Fruit fly (Drosophila melanogaster): ENCODE results near the gene Ocho.

Ocho gene

dm6 chr3L:15006825-15007224 is 32.2 kb downstream of the Ocho start (continued):
- TF ChIP-seq CG34406 (GFP tag; optimal IDR thresholded peaks at IDR 0.05) (peak; percentile 67), CG6792 (GFP tag; optimal IDR thresholded peaks at IDR 0.05) (peak; percentile 88), Sox14 (GFP tag; optimal IDR thresholded peaks at IDR 0.05) (peak; percentile 77), CG4318 (GFP tag; optimal IDR thresholded peaks at IDR 0.05) (peak; percentile 63), spab (GFP tag; optimal IDR thresholded peaks at IDR 0.05) (peak; percentile 56), OdsH (GFP tag; optimal IDR thresholded peaks at IDR 0.05) (peak; percentile 80), Eip93F (GFP tag; optimal IDR thresholded peaks at IDR 0.05) (no peak), Lpt (GFP tag; optimal IDR thresholded peaks at IDR 0.05) (peak; percentile 74), lz (GFP tag; optimal IDR thresholded peaks at IDR 0.05) (peak; percentile 79), net (GFP tag; optimal IDR thresholded peaks at IDR 0.05) (peak; percentile 88), CG10669 (GFP tag; optimal IDR thresholded peaks at IDR 0.05) (peak; percentile 74), salr (GFP tag; optimal IDR thresholded peaks at IDR 0.05) (peak; percentile 50 to 65), achi (GFP tag; optimal IDR thresholded peaks at IDR 0.05) (peak; percentile 83), Eip78C (GFP tag) (peak; percentile 97), CG6808 (GFP tag; optimal IDR thresholded peaks at IDR 0.05) (peak; percentile 59), Met (GFP tag; optimal IDR thresholded peaks at IDR 0.05) (peak; percentile 68)

dm6 chr3L:15007271-15007948 is 32.8 kb downstream of the Ocho start:
- TF ChIP-seq Smox (GFP tag; optimal IDR thresholded peaks at IDR 0.05) (peak; percentile 18), Sox102F (GFP tag; optimal IDR thresholded peaks at IDR 0.05) (peak; percentile 17), CG8119 (GFP tag; IDR thresholded peaks at IDR 0.05) (peak; percentile 59), CG8632 (GFP tag; optimal IDR thresholded peaks at IDR 0.05) (peak; percentile 7), salr (GFP tag; optimal IDR thresholded peaks at IDR 0.05) (no peak), CG3919 (GFP tag; optimal IDR thresholded peaks at IDR 0.05) (no peak), fd85E (GFP tag; optimal IDR thresholded peaks at IDR 0.05) (no peak), CG10631 (GFP tag; optimal IDR thresholded peaks at IDR 0.05) (peak; percentile 15), Ets21C (GFP tag; optimal IDR thresholded peaks at IDR 0.05) (peak; percentile 16), spab (GFP tag; optimal IDR thresholded peaks at IDR 0.05) (peak; percentile 7), Lpt (GFP tag; optimal IDR thresholded peaks at IDR 0.05) (peak; percentile 20), CG4318 (GFP tag; optimal IDR thresholded peaks at IDR 0.05) (no peak), CG1621 (tag; optimal IDR thresholded peaks at IDR 0.05) (no peak), Met (GFP tag; optimal IDR thresholded peaks at IDR 0.05) (peak; percentile 42), Eip93F (GFP tag; optimal IDR thresholded peaks at IDR 0.05) (no peak), CG34406 (GFP tag; optimal IDR thresholded peaks at IDR 0.05) (peak; percentile 22), CG11762 (GFP tag; optimal IDR thresholded peaks at IDR 0.05; ENCODE audit: insufficient read depth) (no peak), cyc (GFP tag; optimal IDR thresholded peaks at IDR 0.05) (no peak), topi (GFP tag; optimal IDR thresholded peaks at IDR 0.05) (no peak), CG6276 (GFP tag; optimal IDR thresholded peaks at IDR 0.05) (no peak), pdm3 (GFP tag; optimal IDR thresholded peaks at IDR 0.05) (peak; percentile 7), CG10669 (GFP tag; optimal IDR thresholded peaks at IDR 0.05) (peak; percentile 16), fkh (GFP tag; optimal IDR thresholded peaks at IDR 0.05) (no peak), CG31627 (GFP tag; optimal IDR thresholded peaks at IDR 0.05) (peak; percentile 16), Eip75B (GFP tag; optimal IDR thresholded peaks at IDR 0.05) (peak; percentile 28), ss (GFP tag; optimal IDR thresholded peaks at IDR 0.05) (peak in 1 of 2 experiments; percentile 16), OdsH (GFP tag; optimal IDR thresholded peaks at IDR 0.05) (peak; percentile 58), vri (GFP tag; optimal IDR thresholded peaks at IDR 0.05) (no peak), Eip78C (GFP tag) (peak; percentile 90), lz (GFP tag; optimal IDR thresholded peaks at IDR 0.05) (peak; percentile 18), CG11294 (GFP tag; IDR thresholded peaks at IDR 0.05) (no peak), CG6163 (GFP tag; IDR thresholded peaks at IDR 0.05) (peak; percentile 56; the same call in 2 of the 3 replicates), Ets96B (tag; optimal IDR thresholded peaks at IDR 0.05) (peak; percentile 45), Hr38 (GFP tag; optimal IDR thresholded peaks at IDR 0.05) (no peak), fd59A (GFP tag; optimal IDR thresholded peaks at IDR 0.05) (peak; percentile 25), CG9139 (GFP tag; optimal IDR thresholded peaks at IDR 0.05) (no peak), Sox14 (GFP tag; optimal IDR thresholded peaks at IDR 0.05) (peak; percentile 20), Hr4 (GFP tag; optimal IDR thresholded peaks at IDR 0.05) (peak; percentile 31), CG11902 (GFP tag; optimal IDR thresholded peaks at IDR 0.05) (no peak), eg (GFP tag; IDR thresholded peaks at IDR 0.05) (0 out of 3 replicates have a peak, but pooled peaks have one; percentile 30), CG15336 (GFP tag; IDR thresholded peaks at IDR 0.05) (peak; percentile 55), dsx (GFP tag; optimal IDR thresholded peaks at IDR 0.05; ENCODE audit: poor library complexity, severe bottlenecking) (peak; percentile 8), net (GFP tag; optimal IDR thresholded peaks at IDR 0.05) (peak; percentile 6), Hr39 (GFP tag; optimal IDR thresholded peaks at IDR 0.05) (no peak)

Data from whole organism, prepupa.